Worm (Caenorhabditis elegans): ENCODE results near the gene mut-15.
"Not testable (repeated sequence)": the region's sequence is repeated elsewhere in the genome, so short reads cannot be mapped to it uniquely, and the experiment has no call there.

Gene mut-15

ce11 chrV:15031373-15031772 lies 29.0 kb downstream of the mut-15 start, which contains the start of gene cng-1:
TSS of gene cng-1 (minus strand) at chrV:15031473.
- TF ChIP-seq mdl-1 (tag; optimal IDR thresholded peaks at IDR 0.05); ceh-63 (GFP tag; optimal IDR thresholded peaks at IDR 0.05); nhr-90 (tag; optimal IDR thresholded peaks at IDR 0.05; ENCODE audit: poor library complexity): not testable (repeated sequence)

DNA sequence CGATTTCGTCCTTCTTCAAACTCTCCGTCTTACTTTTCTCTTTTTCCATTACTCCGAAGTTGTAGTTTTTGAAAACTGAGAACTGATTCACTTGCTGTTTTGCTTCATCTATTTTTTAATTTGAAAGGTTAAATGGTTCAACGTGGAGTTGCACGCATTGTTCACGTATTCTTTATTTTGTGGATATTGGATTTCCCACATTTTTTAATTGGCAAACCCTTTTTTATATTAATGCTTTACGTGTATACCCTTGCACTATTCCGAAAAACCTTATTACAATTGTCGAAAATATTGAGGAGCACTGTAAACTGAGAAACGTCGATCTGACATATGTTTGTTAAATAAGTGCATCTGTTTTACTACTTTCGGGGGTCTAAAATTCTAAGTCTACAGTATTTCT lies 34.4 kb downstream of the mut-15 start, which contains the start of gene melo-3:
Gene melo-3, minus strand, starts transcription at position 101 of the 400 bp plus-strand sequence.
- not testable (repeated sequence) for TF ChIP-seq blmp-1, dsc-1, jun-1 (tag; optimal IDR thresholded peaks at IDR 0.05)

- no peak for TF ChIP-seq nhr-237 (tag; optimal IDR thresholded peaks at IDR 0.05)
- TF ChIP-seq nhr-76 (tag; optimal IDR thresholded peaks at IDR 0.05): no peak
- TF ChIP-seq nhr-85 (tag): peak; percentile 47
- TF ChIP-seq snpc-4 (tag; optimal IDR thresholded peaks at IDR 0.05): no peak
- TF ChIP-seq nhr-71 (tag; optimal IDR thresholded peaks at IDR 0.05): no peak
- no peak for TF ChIP-seq hlh-4 (tag; optimal IDR thresholded peaks at IDR 0.05)
- peak in 2 of 3 experiments; percentile 14 to 46 for TF ChIP-seq dpl-1 (GFP tag; optimal IDR thresholded peaks at IDR 0.05)
- TF ChIP-seq efl-1 (optimal IDR thresholded peaks at IDR 0.05): peak; percentile 1 to 39
- peak in 1 of 2 experiments; percentile 29 for TF ChIP-seq efl-1 (GFP tag; optimal IDR thresholded peaks at IDR 0.05 in 1 of 2)
- TF ChIP-seq nhr-19 (GFP tag; conservative IDR thresholded peaks at IDR 0.05): no peak
- TF ChIP-seq mep-1 (tag; optimal IDR thresholded peaks at IDR 0.05): no peak
Measured at ce11 chrV:15048107-15048506, 45.8 kb downstream of the mut-15 start, which contains the start of gene sdc-3. TSS of gene sdc-3 (minus strand) at chrV:15048207.

DNA sequence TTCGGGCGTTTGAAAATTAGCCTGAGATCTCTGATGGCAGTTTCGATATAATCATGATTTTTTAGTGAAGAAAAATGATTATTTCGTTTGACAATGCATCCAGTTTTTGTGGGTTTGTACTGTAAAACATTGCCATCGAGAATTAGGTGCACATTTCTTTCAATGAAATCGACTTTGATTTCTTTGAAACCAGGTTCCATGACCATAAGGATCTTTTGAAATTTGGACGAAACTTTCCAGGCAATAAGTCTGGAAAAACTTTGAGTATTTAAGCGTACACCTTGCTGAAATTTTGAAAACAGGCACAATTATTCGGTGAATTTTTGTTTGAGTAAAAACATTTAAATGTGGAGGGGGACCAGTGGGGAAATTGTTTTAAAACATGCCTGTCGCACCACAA lies 49.4 kb downstream of the mut-15 start:
- TF ChIP-seq hlh-17 (GFP tag; optimal IDR thresholded peaks at IDR 0.05; ENCODE audit: borderline replicate concordance): no peak
- TF ChIP-seq dsc-1 (tag; optimal IDR thresholded peaks at IDR 0.05): no peak
- no peak for TF ChIP-seq sox-4 (tag; optimal IDR thresholded peaks at IDR 0.05)
- no peak for TF ChIP-seq nhr-11 (tag; optimal IDR thresholded peaks at IDR 0.05)
- TF ChIP-seq swsn-7 (tag; optimal IDR thresholded peaks at IDR 0.05): no peak
- TF ChIP-seq mef-2 (tag; optimal IDR thresholded peaks at IDR 0.05): no peak
- no peak for TF ChIP-seq irx-1 (tag; optimal IDR thresholded peaks at IDR 0.05)
- TF ChIP-seq unc-130 (tag; optimal IDR thresholded peaks at IDR 0.05): no peak
- no peak for TF ChIP-seq fkh-8 (tag; optimal IDR thresholded peaks at IDR 0.05)
- no peak for TF ChIP-seq nhr-237 (tag; optimal IDR thresholded peaks at IDR 0.05)
- TF ChIP-seq lir-3 (tag; optimal IDR thresholded peaks at IDR 0.05; ENCODE audit: poor library complexity): no peak
- no peak for TF ChIP-seq nhr-71 (tag; optimal IDR thresholded peaks at IDR 0.05)
- no peak for TF ChIP-seq lin-15B (tag; optimal IDR thresholded peaks at IDR 0.05)

ce11 chrV:15052368-15052767 lies 50.0 kb downstream of the mut-15 start, which contains the start of the genes fbxa-82 and C25D7.5:
TSS of gene fbxa-82 (minus strand) at chrV:15052530.
TSS of gene C25D7.5 (plus strand) at chrV:15052650.
- no peak for TF ChIP-seq skn-1 (tag; optimal IDR thresholded peaks at IDR 0.05)
- TF ChIP-seq hlh-4 (tag; optimal IDR thresholded peaks at IDR 0.05): no peak
- TF ChIP-seq sox-4 (tag; optimal IDR thresholded peaks at IDR 0.05): no peak
- TF ChIP-seq lsy-2 (tag; optimal IDR thresholded peaks at IDR 0.05): no peak
- no peak for TF ChIP-seq nhr-77 (tag; optimal IDR thresholded peaks at IDR 0.05)
- TF ChIP-seq unc-98 (GFP tag; IDR thresholded peaks at IDR 0.05): no peak
- TF ChIP-seq snu-23 (GFP tag; optimal IDR thresholded peaks at IDR 0.05): no peak
- no peak for TF ChIP-seq ets-5 (GFP tag; IDR thresholded peaks at IDR 0.05)
- no peak for TF ChIP-seq mab-9 (GFP tag; IDR thresholded peaks at IDR 0.05)
- no peak for TF ChIP-seq fkh-4 (tag; optimal IDR thresholded peaks at IDR 0.05; ENCODE audit: borderline replicate concordance)
- no peak for TF ChIP-seq nhr-11 (tag; optimal IDR thresholded peaks at IDR 0.05)
- TF ChIP-seq elt-3 (tag; optimal IDR thresholded peaks at IDR 0.05): no peak
- TF ChIP-seq ceh-90 (tag; optimal IDR thresholded peaks at IDR 0.05): no peak
- TF ChIP-seq nhr-12 (tag; optimal IDR thresholded peaks at IDR 0.05): no peak
- no peak for TF ChIP-seq lin-35 (GFP tag; optimal IDR thresholded peaks at IDR 0.05)
